Fruit fly (Drosophila melanogaster) whole organism, embryonic: ENCODE data around the gene CG3984.
A peak's percentile ranks its signal among the peaks of the same experiment; 100 is the strongest.

Experiments used
- CG1024 ChIP-seq: fragments of 200-800 bp; sonication (Bioruptor generic); IDR thresholded peaks from 2 replicates; pipeline ENCODE4 v1.3.6; 2022; ENCODE audit warnings: missing biosample characterization, missing genetic modification characterization
- CG10321 ChIP-seq: fragments of 200-800 bp; sonication (Bioruptor generic); IDR thresholded peaks from 2 replicates; pipeline ENCODE4 v1.3.6; 2022; ENCODE audit warnings: missing biosample characterization, missing genetic modification characterization
- CG10543 ChIP-seq: fragments of 200-800 bp; sonication (Bioruptor generic); optimal IDR thresholded peaks from 3 replicates; lab custom pipeline; 2017; ENCODE audit warnings: missing biosample characterization, mild to moderate bottlenecking, missing genetic modification characterization, moderate library complexity
- CG10565 ChIP-seq: fragments of 200-800 bp; sonication (Bioruptor generic); optimal IDR thresholded peaks from 3 replicates; lab custom pipeline; 2016; ENCODE audit warnings: missing biosample characterization, mild to moderate bottlenecking, missing genetic modification characterization
- CG12659 ChIP-seq: fragments of 200-800 bp; sonication (Bioruptor generic); optimal IDR thresholded peaks from 3 replicates; lab custom pipeline; 2017; ENCODE audit warnings: mild to moderate bottlenecking, missing biosample characterization, missing genetic modification reagents, missing genetic modification characterization
- CG12744 ChIP-seq: fragments of 200-800 bp; sonication (Bioruptor generic); optimal IDR thresholded peaks from 2 replicates; lab custom pipeline; 2016; ENCODE audit warnings: missing biosample characterization, missing genetic modification characterization
- CG12942 ChIP-seq: fragments of 200-800 bp; sonication (Bioruptor generic); optimal IDR thresholded peaks from 3 replicates; lab custom pipeline; 2016; ENCODE audit warnings: missing biosample characterization, missing genetic modification characterization
- CG15269 ChIP-seq: fragments of 200-800 bp; sonication (Bioruptor generic); optimal IDR thresholded peaks from 2 replicates; lab custom pipeline; 2018; ENCODE audit warnings: missing biosample characterization, mild to moderate bottlenecking, missing genetic modification characterization, moderate library complexity
- CG17186 ChIP-seq: fragments of 200-800 bp; sonication (Bioruptor generic); optimal IDR thresholded peaks from 3 replicates; lab custom pipeline; 2017; ENCODE audit warnings: missing biosample characterization, missing genetic modification reagents, missing genetic modification characterization
- CG17612 ChIP-seq: fragments of 200-800 bp; sonication (Bioruptor generic); IDR thresholded peaks from 2 replicates; pipeline ENCODE4 v1.3.6; 2022; ENCODE audit warnings: missing biosample characterization, missing genetic modification characterization
- CG17829 ChIP-seq: fragments of 200-800 bp; optimal IDR thresholded peaks from 2 replicates; lab custom pipeline; 2019; ENCODE audit warnings: missing biosample characterization, mild to moderate bottlenecking, missing genetic modification characterization, moderate library complexity
- CG30431 ChIP-seq: fragments of 200-800 bp; sonication (Bioruptor generic); optimal IDR thresholded peaks from 2 replicates; lab custom pipeline; 2017; ENCODE audit warnings: missing biosample characterization, missing genetic modification characterization
- CG3065 ChIP-seq: fragments of 200-800 bp; sonication (Bioruptor generic); optimal IDR thresholded peaks from 2 replicates; lab custom pipeline; 2016; ENCODE audit warnings: missing biosample characterization, missing genetic modification characterization
- CG3281 ChIP-seq: fragments of 200-800 bp; sonication (Bioruptor generic); optimal IDR thresholded peaks from 3 replicates; lab custom pipeline; 2017; ENCODE audit warnings: missing biosample characterization, mild to moderate bottlenecking, missing genetic modification characterization
- CG3407 ChIP-seq: fragments of 200-800 bp; sonication (Bioruptor generic); optimal IDR thresholded peaks from 2 replicates; lab custom pipeline; 2018; ENCODE audit warnings: missing biosample characterization, mild to moderate bottlenecking, missing genetic modification characterization
- CG3995 ChIP-seq: fragments of 200-800 bp; sonication (Bioruptor generic); optimal IDR thresholded peaks from 3 replicates; lab custom pipeline; 2016; ENCODE audit warnings: missing biosample characterization, missing genetic modification characterization
- CG4854 ChIP-seq: fragments of 200-800 bp; sonication (Bioruptor generic); optimal IDR thresholded peaks from 2 replicates; lab custom pipeline; 2016; ENCODE audit warnings: missing biosample characterization, missing genetic modification characterization, inconsistent platforms
- CG6272 ChIP-seq: fragments of 200-800 bp; sonication (Bioruptor generic); IDR thresholded peaks from 2 replicates; pipeline ENCODE4 v1.3.6; 2022; ENCODE audit warnings: missing biosample characterization, missing genetic modification characterization
- CG6813 ChIP-seq: fragments of 200-800 bp; sonication (Bioruptor generic); optimal IDR thresholded peaks from 2 replicates; lab custom pipeline; 2017; ENCODE audit warnings: missing biosample characterization, missing genetic modification characterization, mild to moderate bottlenecking, moderate library complexity, missing genetic modification reagents
- CG7372 ChIP-seq: fragments of 200-800 bp; sonication (Bioruptor generic); IDR thresholded peaks from 2 replicates; pipeline ENCODE4 v1.3.6; 2022; ENCODE audit warnings: missing biosample characterization, missing genetic modification characterization
- CG8765 ChIP-seq: fragments of 200-800 bp; sonication (Bioruptor generic); IDR thresholded peaks from 2 replicates; pipeline ENCODE4 v1.3.6; 2022; ENCODE audit warnings: missing biosample characterization, missing genetic modification characterization
- CG9437 ChIP-seq: fragments of 200-800 bp; sonication (Bioruptor generic); optimal IDR thresholded peaks from 2 replicates; lab custom pipeline; 2018; ENCODE audit warnings: missing biosample characterization, mild to moderate bottlenecking, missing genetic modification characterization
- CG9797 ChIP-seq: fragments of 200-800 bp; sonication (Bioruptor generic); optimal IDR thresholded peaks from 3 replicates; lab custom pipeline; 2018; ENCODE audit warnings: missing biosample characterization, mild to moderate bottlenecking, missing genetic modification characterization
- Chrac-16 ChIP-seq: fragments of 200-800 bp; sonication (Bioruptor generic); optimal IDR thresholded peaks from 3 replicates; lab custom pipeline; 2016; ENCODE audit warnings: missing biosample characterization, missing genetic modification characterization
- Dip2 ChIP-seq: fragments of 200-800 bp; sonication (Bioruptor generic); IDR thresholded peaks from 2 replicates; pipeline ENCODE4 v1.3.6; 2022; ENCODE audit warnings: missing biosample characterization, missing genetic modification characterization
- H15 ChIP-seq: fragments of 200-800 bp; sonication (Bioruptor generic); IDR thresholded peaks from 3 replicates; pipeline ENCODE4 v1.3.6; 2022; ENCODE audit warnings: missing biosample characterization, missing genetic modification characterization
- Hmr ChIP-seq: fragments of 200-800 bp; sonication (Bioruptor generic); optimal IDR thresholded peaks from 3 replicates; lab custom pipeline; 2017; ENCODE audit warnings: mild to moderate bottlenecking, missing biosample characterization, missing genetic modification reagents, missing genetic modification characterization
- Hsf ChIP-seq: fragments of 200-800 bp; sonication (Bioruptor generic); optimal IDR thresholded peaks from 3 replicates; lab custom pipeline; 2016; ENCODE audit warnings: missing biosample characterization, missing genetic modification characterization
- NC2α ChIP-seq: fragments of 200-800 bp; sonication (Bioruptor generic); optimal IDR thresholded peaks from 2 replicates; lab custom pipeline; 2016; ENCODE audit warnings: missing biosample characterization, missing genetic modification characterization
- NFAT ChIP-seq: fragments of 200-800 bp; sonication (Bioruptor generic); IDR thresholded peaks from 2 replicates; pipeline ENCODE4 v1.3.6; 2022; ENCODE audit warnings: missing biosample characterization, missing genetic modification characterization
- Oli ChIP-seq: fragments of 200-800 bp; sonication (Bioruptor generic); optimal IDR thresholded peaks from 2 replicates; lab custom pipeline; 2018; ENCODE audit warnings: missing biosample characterization, mild to moderate bottlenecking, missing genetic modification characterization, moderate library complexity
- Pdp1 ChIP-seq, 2 experiments: fragments of 200-800 bp; sonication (Bioruptor generic); optimal IDR thresholded peaks; 3 replicates each; lab custom pipeline; 2016; ENCODE audit warnings: missing biosample characterization in 2 of 2, missing genetic modification characterization in 2 of 2, mild to moderate bottlenecking in 1 of 2, moderate library complexity in 1 of 2
- aop ChIP-seq: fragments of 200-800 bp; sonication (Bioruptor generic); IDR thresholded peaks from 2 replicates; pipeline ENCODE4 v1.3.6; 2022; ENCODE audit warnings: missing biosample characterization, missing genetic modification characterization
- ap ChIP-seq: fragments of 200-800 bp; sonication (Bioruptor generic); IDR thresholded peaks from 2 replicates; pipeline ENCODE4 v1.3.6; 2022; ENCODE audit warnings: missing biosample characterization, missing genetic modification characterization
- chinmo ChIP-seq: fragments of 200-800 bp; sonication (Bioruptor generic); IDR thresholded peaks from 4 replicates; pipeline ENCODE4 v1.3.6; 2022; ENCODE audit warnings: missing biosample characterization, missing genetic modification characterization; ENCODE audit not compliant: partially characterized antibody
- ci ChIP-seq: fragments of 200-800 bp; sonication (Bioruptor generic); IDR thresholded peaks from 3 replicates; pipeline ENCODE4 v1.3.6; 2022; ENCODE audit warnings: missing biosample characterization, missing genetic modification characterization
- disco-r ChIP-seq: fragments of 200-800 bp; sonication (Bioruptor generic); optimal IDR thresholded peaks from 2 replicates; lab custom pipeline; 2016; ENCODE audit warnings: missing biosample characterization, missing genetic modification characterization
- ems ChIP-seq: fragments of 200-800 bp; sonication (Bioruptor generic); optimal IDR thresholded peaks from 3 replicates; lab custom pipeline; 2016; ENCODE audit warnings: missing biosample characterization, missing genetic modification characterization
- fd96Cb ChIP-seq: fragments of 200-800 bp; sonication (Bioruptor generic); optimal IDR thresholded peaks from 2 replicates; lab custom pipeline; 2018; ENCODE audit warnings: missing biosample characterization, mild to moderate bottlenecking, missing genetic modification characterization, moderate library complexity
- ind ChIP-seq: fragments of 200-800 bp; sonication (Bioruptor generic); optimal IDR thresholded peaks from 3 replicates; lab custom pipeline; 2016; ENCODE audit warnings: missing biosample characterization, missing genetic modification characterization
- kay ChIP-seq: fragments of 200-800 bp; sonication (Bioruptor generic); optimal IDR thresholded peaks from 2 replicates; lab custom pipeline; 2016; ENCODE audit warnings: missing biosample characterization, missing genetic modification characterization
- lmd ChIP-seq: fragments of 200-800 bp; sonication (Bioruptor generic); IDR thresholded peaks from 2 replicates; pipeline ENCODE4 v1.3.6; 2022; ENCODE audit warnings: missing biosample characterization, missing genetic modification characterization
- schlank ChIP-seq: fragments of 200-800 bp; sonication (Bioruptor generic); optimal IDR thresholded peaks from 2 replicates; lab custom pipeline; 2018; ENCODE audit warnings: missing biosample characterization, mild to moderate bottlenecking, missing genetic modification characterization
- sd ChIP-seq: fragments of 200-800 bp; sonication (Bioruptor generic); optimal IDR thresholded peaks from 3 replicates; lab custom pipeline; 2018; ENCODE audit warnings: missing biosample characterization, mild to moderate bottlenecking, missing genetic modification characterization, moderate library complexity
- sens-2 ChIP-seq: fragments of 200-800 bp; sonication (Bioruptor generic); IDR thresholded peaks from 2 replicates; pipeline ENCODE4 v1.3.6; 2022; ENCODE audit warnings: missing biosample characterization, missing genetic modification characterization
- sr ChIP-seq: fragments of 200-800 bp; sonication (Bioruptor generic); IDR thresholded peaks from 3 replicates; pipeline ENCODE4 v1.3.6; 2022; ENCODE audit warnings: missing biosample characterization, missing genetic modification characterization
- stwl ChIP-seq: fragments of 200-800 bp; sonication (Bioruptor generic); optimal IDR thresholded peaks from 3 replicates; lab custom pipeline; 2018; ENCODE audit warnings: missing biosample characterization, mild to moderate bottlenecking, missing genetic modification characterization, moderate library complexity
- tin ChIP-seq: fragments of 200-800 bp; sonication (Bioruptor generic); optimal IDR thresholded peaks from 3 replicates; lab custom pipeline; 2016; ENCODE audit warnings: missing biosample characterization, missing genetic modification characterization
- tx ChIP-seq: fragments of 200-800 bp; sonication (Bioruptor generic); optimal IDR thresholded peaks from 2 replicates; lab custom pipeline; 2016; ENCODE audit warnings: missing biosample characterization, missing genetic modification characterization
- vvl ChIP-seq: fragments of 200-800 bp; sonication (Bioruptor generic); IDR thresholded peaks from 2 replicates; pipeline ENCODE4 v1.3.6; 2022; ENCODE audit warnings: missing biosample characterization, missing genetic modification characterization
- zfh1 ChIP-seq: fragments of 200-800 bp; sonication (Bioruptor generic); IDR thresholded peaks from 3 replicates; pipeline ENCODE4 v1.3.6; 2022; ENCODE audit warnings: missing biosample characterization, missing genetic modification characterization

Gene CG3984

DNA sequence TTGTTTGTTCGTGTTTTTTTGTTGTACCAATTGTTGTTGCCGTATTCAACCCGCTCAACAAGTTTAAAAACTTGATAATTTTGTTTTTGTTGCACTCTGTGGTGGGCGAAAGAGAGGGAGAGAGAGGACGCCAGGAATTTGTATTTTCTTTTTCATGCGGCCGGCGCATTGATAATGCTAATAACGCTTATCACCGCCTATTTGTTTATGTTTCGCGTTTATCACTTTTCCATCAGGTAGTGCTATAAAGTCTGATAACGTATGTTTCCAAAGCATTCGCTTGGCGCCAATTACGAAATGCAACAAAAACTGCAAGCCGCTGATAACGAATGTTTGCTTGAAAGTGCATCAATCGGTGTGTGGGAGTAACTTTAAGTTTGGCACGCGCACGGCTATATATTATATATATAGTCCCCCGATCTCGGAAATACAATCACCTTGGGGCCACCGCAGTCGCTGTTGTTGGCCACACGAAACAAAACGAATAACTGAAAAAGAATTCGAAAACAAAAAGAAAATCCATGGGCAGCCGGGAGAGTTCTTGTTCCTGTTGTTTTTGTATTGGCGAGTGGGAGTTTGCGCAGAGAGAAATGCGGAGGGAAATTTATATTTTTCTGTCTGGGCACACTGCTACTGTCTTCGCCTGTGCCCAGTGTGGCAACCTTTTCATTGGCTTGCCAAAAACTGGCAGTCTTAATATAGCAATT, 10.2 kb downstream of the CG3984 start, which contains the start of gene Glys (continued):
- TF ChIP-seq schlank (tag; lab: Kevin White, UChicago) (no peak), H15 (GFP tag; lab: Robert Waterston, UW) (no peak), CG1024 (GFP tag; lab: Robert Waterston, UW) (no peak), Hsf (no peak), aop (GFP tag; lab: Robert Waterston, UW) (no peak), zfh1 (GFP tag; lab: Robert Waterston, UW) (no peak), CG15269 (tag; lab: Kevin White, UChicago) (no peak), sd (tag; lab: Kevin White, UChicago) (peak; percentile 98), CG9797 (GFP tag; lab: Kevin White, UChicago) (peak; percentile 81), stwl (tag; lab: Kevin White, UChicago) (peak; percentile 42), sr (GFP tag; lab: Robert Waterston, UW) (peak; percentile 68; the same call in 2 of the 3 replicates), Chrac-16 (GFP tag; lab: Kevin White, UChicago) (no peak), vvl (GFP tag; lab: Robert Waterston, UW) (peak; percentile 44; the same call in 1 of the 2 replicates), chinmo (GFP tag; lab: Robert Waterston, UW) (0 out of 4 replicates have a peak, but pooled peaks have one; percentile 65), CG6813 (GFP tag; lab: Kevin White, UChicago) (no peak), ind (GFP tag; lab: Kevin White, UChicago) (no peak), CG3995 (GFP tag; lab: Kevin White, UChicago) (no peak), sens-2 (GFP tag; lab: Robert Waterston, UW) (no peak), CG10543 (GFP tag; lab: Kevin White, UChicago) (no peak), CG17612 (GFP tag; lab: Robert Waterston, UW) (no peak), Hmr (GFP tag; lab: Kevin White, UChicago) (peak; percentile 58), CG30431 (GFP tag; lab: Kevin White, UChicago) (no peak), CG3065 (GFP tag; lab: Kevin White, UChicago) (no peak), CG12659 (GFP tag; lab: Kevin White, UChicago) (peak; percentile 58), CG12942 (GFP tag; lab: Kevin White, UChicago) (no peak), fd96Cb (tag; lab: Kevin White, UChicago) (no peak), NC2α (GFP tag; lab: Kevin White, UChicago) (no peak), CG10565 (GFP tag; lab: Kevin White, UChicago) (no peak), tx (GFP tag; lab: Kevin White, UChicago) (no peak), disco-r (GFP tag; lab: Kevin White, UChicago) (no peak), ems (GFP tag; lab: Kevin White, UChicago) (no peak), kay (GFP tag; lab: Kevin White, UChicago) (no peak), CG9437 (no peak), Dip2 (GFP tag; lab: Robert Waterston, UW) (no peak), CG3407 (no peak), tin (GFP tag; lab: Kevin White, UChicago) (no peak), ap (no peak), lmd (GFP tag; lab: Robert Waterston, UW) (no peak), CG10321 (GFP tag; lab: Robert Waterston, UW) (no peak), Oli (tag; lab: Kevin White, UChicago) (no peak), CG7372 (GFP tag; lab: Robert Waterston, UW) (no peak), CG3281 (GFP tag; lab: Kevin White, UChicago) (peak; percentile 20), CG12744 (GFP tag; lab: Kevin White, UChicago) (no peak), CG4854 (no peak), NFAT (GFP tag; lab: Robert Waterston, UW) (no peak), CG17829 (tag; lab: Kevin White, UChicago) (no peak), Pdp1 (GFP tag; optimal IDR thresholded peaks at IDR 0.05; lab: Kevin White, UChicago) (peak in 1 of 2 experiments; percentile 16), CG6272 (GFP tag; lab: Robert Waterston, UW) (no peak), ci (GFP tag; lab: Robert Waterston, UW) (peak; percentile 21; the same call in 1 of the 3 replicates), CG8765 (GFP tag; lab: Robert Waterston, UW) (no peak), CG17186 (GFP tag; lab: Kevin White, UChicago) (peak; percentile 19)
